Fruit fly (Drosophila melanogaster) S2 (cell line): ENCODE results near the gene CG14054.

Experiments used
- CG8478 ChIP-seq: fragments of >200 bp; optimal IDR thresholded peaks from 2 replicates; lab custom pipeline; 2018
- CTCF ChIP-seq, 2 experiments: fragments of >200 bp; optimal IDR thresholded peaks; 2 replicates each; lab custom pipeline; 2018

DNA sequence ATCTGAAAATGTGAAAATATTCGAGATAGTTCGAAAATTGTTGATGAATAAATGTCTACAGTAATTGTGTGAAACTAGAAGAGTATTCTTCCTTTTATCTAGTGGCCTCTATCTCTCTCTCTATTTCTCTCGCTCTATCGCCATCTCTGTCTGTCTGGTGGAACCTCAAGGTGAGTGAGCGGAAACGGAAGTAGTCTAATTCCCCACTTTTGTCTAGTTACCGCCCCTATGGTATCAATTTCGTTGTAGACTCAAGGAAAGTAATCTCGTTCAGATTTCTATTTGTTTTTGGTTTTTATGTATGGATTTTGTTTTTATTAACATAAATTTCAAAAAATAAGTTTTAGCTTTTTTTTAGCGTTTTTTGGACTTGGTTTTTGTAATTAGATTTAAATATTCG lies 41.3 kb downstream of the CG14054 start:
- TF ChIP-seq CTCF (optimal IDR thresholded peaks at IDR 0.05; lab: Kevin White, UChicago), result no peak
- no peak for TF ChIP-seq CG8478 (lab: Kevin White, UChicago)
